Fruit fly (Drosophila melanogaster) whole organism, embryonic: ENCODE measurements around the gene Arfip.
A peak's percentile ranks its signal among the peaks of the same experiment; 100 is the strongest.

Experiments used
- Adf1 ChIP-seq: fragments of 200-800 bp; sonication (Bioruptor generic); IDR thresholded peaks from 2 replicates; pipeline ENCODE4 v1.3.6; 2022; ENCODE audit warnings: missing biosample characterization, missing genetic modification characterization
- Atf-2 ChIP-seq: fragments of 200-800 bp; sonication (Bioruptor generic); optimal IDR thresholded peaks from 2 replicates; lab custom pipeline; 2016; ENCODE audit warnings: missing biosample characterization, missing genetic modification characterization
- CG10366 ChIP-seq: fragments of 200-800 bp; sonication (Bioruptor generic); IDR thresholded peaks from 2 replicates; pipeline ENCODE4 v1.3.6; 2022; ENCODE audit warnings: missing biosample characterization, missing genetic modification characterization
- CG11504 ChIP-seq: fragments of 200-800 bp; sonication (Bioruptor generic); optimal IDR thresholded peaks from 3 replicates; lab custom pipeline; 2019; ENCODE audit warnings: missing biosample characterization, mild to moderate bottlenecking, missing genetic modification characterization, moderate library complexity
- CG12299 ChIP-seq: fragments of 200-800 bp; sonication (Bioruptor generic); optimal IDR thresholded peaks from 2 replicates; lab custom pipeline; 2018; ENCODE audit warnings: missing biosample characterization, mild to moderate bottlenecking, missing genetic modification characterization
- CG12769 ChIP-seq: fragments of 200-800 bp; sonication (Bioruptor generic); optimal IDR thresholded peaks from 2 replicates; lab custom pipeline; 2019; ENCODE audit warnings: missing biosample characterization, mild to moderate bottlenecking, missing genetic modification characterization, moderate library complexity
- CG13287 ChIP-seq: fragments of 200-800 bp; sonication (Bioruptor generic); IDR thresholded peaks from 2 replicates; pipeline ENCODE4 v1.3.6; 2022; ENCODE audit warnings: missing biosample characterization, missing genetic modification characterization; ENCODE audit not compliant: partially characterized antibody
- CG13624 ChIP-seq: fragments of 200-800 bp; sonication (Bioruptor generic); optimal IDR thresholded peaks from 2 replicates; lab custom pipeline; 2016; ENCODE audit warnings: missing biosample characterization, missing genetic modification characterization
- CG16779 ChIP-seq: fragments of 200-800 bp; sonication (Bioruptor generic); IDR thresholded peaks from 2 replicates; pipeline ENCODE4 v1.3.6; 2022; ENCODE audit warnings: missing biosample characterization, missing genetic modification characterization
- CG18262 ChIP-seq: fragments of 200-800 bp; optimal IDR thresholded peaks from 3 replicates; lab custom pipeline; 2019; ENCODE audit warnings: missing biosample characterization, mild to moderate bottlenecking, missing genetic modification characterization, moderate library complexity
- CG2129 ChIP-seq: fragments of 200-800 bp; sonication (Bioruptor generic); IDR thresholded peaks from 2 replicates; pipeline ENCODE4 v1.3.6; 2022; ENCODE audit warnings: missing biosample characterization, missing genetic modification characterization; ENCODE audit not compliant: partially characterized antibody
- CG2199 ChIP-seq: fragments of 200-800 bp; sonication (Bioruptor generic); IDR thresholded peaks from 3 replicates; pipeline ENCODE4 v1.3.6; 2022; ENCODE audit warnings: missing biosample characterization, missing genetic modification characterization
- CG2875 ChIP-seq: fragments of 200-800 bp; sonication (Bioruptor generic); optimal IDR thresholded peaks from 2 replicates; lab custom pipeline; 2017; ENCODE audit warnings: missing biosample characterization, mild to moderate bottlenecking, missing genetic modification characterization, missing genetic modification reagents
- CG30020 ChIP-seq: fragments of 200-800 bp; optimal IDR thresholded peaks from 2 replicates; lab custom pipeline; 2019; ENCODE audit warnings: missing biosample characterization, mild to moderate bottlenecking, missing genetic modification characterization, moderate library complexity
- CG31388 ChIP-seq: fragments of 200-800 bp; sonication (Bioruptor generic); optimal IDR thresholded peaks from 2 replicates; lab custom pipeline; 2016; ENCODE audit warnings: missing biosample characterization, missing genetic modification characterization
- CG3847 ChIP-seq: fragments of 200-800 bp; sonication (Bioruptor generic); IDR thresholded peaks from 2 replicates; pipeline ENCODE4 v1.3.6; 2022; ENCODE audit warnings: missing biosample characterization, missing genetic modification characterization
- CG42726 ChIP-seq: fragments of 200-800 bp; sonication (Bioruptor generic); IDR thresholded peaks from 2 replicates; pipeline ENCODE4 v1.3.6; 2022; ENCODE audit warnings: missing biosample characterization, missing genetic modification characterization; ENCODE audit not compliant: partially characterized antibody
- CG4360 ChIP-seq: fragments of 200-800 bp; sonication (Bioruptor generic); IDR thresholded peaks from 2 replicates; pipeline ENCODE4 v1.3.6; 2022; ENCODE audit warnings: missing biosample characterization, missing genetic modification characterization
- CG4617 ChIP-seq: fragments of 200-800 bp; sonication (Bioruptor generic); optimal IDR thresholded peaks from 3 replicates; lab custom pipeline; 2016; ENCODE audit warnings: missing biosample characterization, missing genetic modification characterization, borderline replicate concordance
- CG4707 ChIP-seq: fragments of 200-800 bp; sonication (Bioruptor generic); optimal IDR thresholded peaks from 2 replicates; lab custom pipeline; 2018; ENCODE audit warnings: missing biosample characterization, mild to moderate bottlenecking, missing genetic modification characterization, moderate library complexity
- CG6765 ChIP-seq: fragments of 200-800 bp; sonication (Bioruptor generic); optimal IDR thresholded peaks from 3 replicates; lab custom pipeline; 2017; ENCODE audit warnings: missing biosample characterization, mild to moderate bottlenecking, missing genetic modification characterization
- CG6854 ChIP-seq: fragments of 200-800 bp; sonication (Bioruptor generic); optimal IDR thresholded peaks from 3 replicates; lab custom pipeline; 2017; ENCODE audit warnings: missing biosample characterization, mild to moderate bottlenecking, missing genetic modification characterization
- CG8290 ChIP-seq, 3 experiments: fragments of 200-800 bp; sonication (Bioruptor generic); optimal IDR thresholded peaks; 2 replicates each; lab custom pipeline; 2016 to 2019; ENCODE audit warnings: missing biosample characterization in 3 of 3, missing genetic modification characterization in 3 of 3, mild to moderate bottlenecking in 2 of 3, moderate library complexity in 1 of 3
- CG9215 ChIP-seq: fragments of 200-800 bp; sonication (Bioruptor generic); IDR thresholded peaks from 2 replicates; pipeline ENCODE4 v1.3.6; 2022; ENCODE audit warnings: missing biosample characterization, missing genetic modification characterization
- CG9437 ChIP-seq: fragments of 200-800 bp; sonication (Bioruptor generic); optimal IDR thresholded peaks from 2 replicates; lab custom pipeline; 2018; ENCODE audit warnings: missing biosample characterization, mild to moderate bottlenecking, missing genetic modification characterization
- CG9727 ChIP-seq: fragments of 200-800 bp; sonication (Bioruptor generic); optimal IDR thresholded peaks from 3 replicates; lab custom pipeline; 2017; ENCODE audit warnings: missing biosample characterization, mild to moderate bottlenecking, missing genetic modification characterization
- Camta ChIP-seq: fragments of 200-800 bp; sonication (Bioruptor generic); optimal IDR thresholded peaks from 2 replicates; lab custom pipeline; 2016; ENCODE audit warnings: missing biosample characterization, missing genetic modification characterization
- CrebB ChIP-seq: fragments of 200-800 bp; sonication (Bioruptor generic); optimal IDR thresholded peaks from 3 replicates; lab custom pipeline; 2018; ENCODE audit warnings: missing biosample characterization, mild to moderate bottlenecking, missing genetic modification characterization
- H2.0 ChIP-seq: fragments of 200-800 bp; sonication (Bioruptor generic); IDR thresholded peaks from 2 replicates; pipeline ENCODE4 v1.3.6; 2022; ENCODE audit warnings: missing biosample characterization, missing genetic modification characterization
- Max ChIP-seq: fragments of 200-800 bp; sonication (Bioruptor generic); optimal IDR thresholded peaks from 2 replicates; lab custom pipeline; 2016; ENCODE audit warnings: missing biosample characterization, mild to moderate bottlenecking, missing genetic modification characterization
- amos ChIP-seq: fragments of 200-800 bp; sonication (Bioruptor generic); IDR thresholded peaks from 2 replicates; pipeline ENCODE4 v1.3.6; 2022; ENCODE audit warnings: missing biosample characterization, missing genetic modification characterization; ENCODE audit not compliant: partially characterized antibody
- bsh ChIP-seq, 2 experiments: fragments of 200-800 bp; sonication (Bioruptor generic); optimal IDR thresholded peaks; 2 replicates each; lab custom pipeline; 2017 to 2018; ENCODE audit warnings: mild to moderate bottlenecking in 2 of 2, missing biosample characterization in 2 of 2, missing genetic modification characterization in 2 of 2, moderate library complexity in 1 of 2
- caup ChIP-seq: fragments of 200-800 bp; sonication (Bioruptor generic); optimal IDR thresholded peaks from 3 replicates; lab custom pipeline; 2017; ENCODE audit warnings: missing biosample characterization, mild to moderate bottlenecking, missing genetic modification characterization, moderate library complexity; ENCODE audit not compliant: severe bottlenecking
- chinmo ChIP-seq: fragments of 200-800 bp; sonication (Bioruptor generic); IDR thresholded peaks from 4 replicates; pipeline ENCODE4 v1.3.6; 2022; ENCODE audit warnings: missing biosample characterization, missing genetic modification characterization; ENCODE audit not compliant: partially characterized antibody
- fd64A ChIP-seq: fragments of 200-800 bp; sonication (Bioruptor generic); optimal IDR thresholded peaks from 3 replicates; lab custom pipeline; 2018; ENCODE audit warnings: missing biosample characterization, mild to moderate bottlenecking, missing genetic modification characterization
- gt ChIP-seq: fragments of 200-800 bp; sonication (Bioruptor generic); IDR thresholded peaks from 2 replicates; pipeline ENCODE4 v1.3.6; 2022; ENCODE audit warnings: missing biosample characterization, missing genetic modification characterization
- ham ChIP-seq: fragments of 200-800 bp; sonication (Bioruptor generic); IDR thresholded peaks from 2 replicates; pipeline ENCODE4 v1.3.6; 2022; ENCODE audit warnings: missing biosample characterization, missing genetic modification characterization
- inv ChIP-seq: fragments of 200-800 bp; sonication (Bioruptor generic); IDR thresholded peaks from 2 replicates; pipeline ENCODE4 v1.3.6; 2022; ENCODE audit warnings: missing biosample characterization, missing genetic modification characterization; ENCODE audit not compliant: partially characterized antibody
- nerfin-1 ChIP-seq: fragments of 200-800 bp; sonication (Bioruptor generic); optimal IDR thresholded peaks from 3 replicates; lab custom pipeline; 2019; ENCODE audit warnings: missing biosample characterization, mild to moderate bottlenecking, missing genetic modification characterization, moderate library complexity
- pfk ChIP-seq: fragments of 200-800 bp; sonication (Bioruptor generic); optimal IDR thresholded peaks from 2 replicates; lab custom pipeline; 2018; ENCODE audit warnings: missing biosample characterization, mild to moderate bottlenecking, missing genetic modification characterization, moderate library complexity
- pho ChIP-seq: fragments of 200-800 bp; sonication (Bioruptor generic); optimal IDR thresholded peaks from 2 replicates; lab custom pipeline; 2016; ENCODE audit warnings: missing biosample characterization, missing genetic modification characterization
- pros ChIP-seq: fragments of 200-800 bp; sonication (Bioruptor generic); optimal IDR thresholded peaks from 3 replicates; lab custom pipeline; 2019; ENCODE audit warnings: missing biosample characterization, mild to moderate bottlenecking, missing genetic modification characterization, moderate library complexity
- pzg ChIP-seq: fragments of 200-800 bp; sonication (Bioruptor generic); optimal IDR thresholded peaks from 3 replicates; lab custom pipeline; 2018; ENCODE audit warnings: missing biosample characterization, mild to moderate bottlenecking, missing genetic modification characterization, moderate library complexity
- sqz ChIP-seq: fragments of 200-800 bp; sonication (Bioruptor generic); optimal IDR thresholded peaks from 3 replicates; lab custom pipeline; 2018; ENCODE audit warnings: missing biosample characterization, mild to moderate bottlenecking, missing genetic modification characterization
- tin ChIP-seq: fragments of 200-800 bp; sonication (Bioruptor generic); optimal IDR thresholded peaks from 3 replicates; lab custom pipeline; 2016; ENCODE audit warnings: missing biosample characterization, missing genetic modification characterization
- usp ChIP-seq: fragments of >200 bp; optimal IDR thresholded peaks from 2 replicates; lab custom pipeline; 2017; ENCODE audit warnings: missing biosample characterization, missing genetic modification characterization
- vfl ChIP-seq: fragments of 200-800 bp; sonication (Bioruptor generic); optimal IDR thresholded peaks from 2 replicates; lab custom pipeline; 2016; ENCODE audit warnings: missing biosample characterization, missing genetic modification characterization
- wek ChIP-seq: fragments of 200-800 bp; sonication (Bioruptor generic); optimal IDR thresholded peaks from 3 replicates; lab custom pipeline; 2018; ENCODE audit warnings: missing biosample characterization, mild to moderate bottlenecking, missing genetic modification characterization, moderate library complexity

The Arfip gene

DNA sequence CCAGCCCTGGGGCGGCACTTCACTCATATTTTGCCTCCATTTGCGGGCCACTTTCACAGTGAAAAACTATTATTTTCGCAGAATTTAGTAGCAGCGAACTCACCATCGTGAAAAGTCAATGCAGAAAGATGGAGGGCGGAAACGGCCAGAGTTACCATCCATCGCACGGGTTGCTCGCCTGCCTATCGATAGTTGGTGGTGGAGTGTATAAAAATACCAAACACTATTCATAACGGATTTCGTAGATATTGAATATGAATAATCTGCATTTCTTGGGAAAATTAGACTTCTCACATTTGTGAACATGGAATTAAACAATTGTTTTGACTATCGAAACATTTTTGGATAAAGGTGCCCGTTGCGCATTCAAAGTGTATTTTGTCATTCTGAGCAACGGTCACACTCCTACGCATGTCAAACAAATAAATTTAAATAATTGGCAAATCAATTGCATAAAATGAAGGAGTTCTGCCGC, 18.6 kb downstream of the Arfip start, which contains the start of the genes RpS25 and CG4820 (continued):
- TF ChIP-seq pho (GFP tag; lab: Kevin White, UChicago), result peak; percentile 94
- peak; percentile 84 for TF ChIP-seq H2.0
- peak; percentile 98 for TF ChIP-seq pzg
- TF ChIP-seq inv (GFP tag; lab: Robert Waterston, UW), result peak; percentile 78
- TF ChIP-seq bsh (GFP tag; optimal IDR thresholded peaks at IDR 0.05; lab: Kevin White, UChicago), result peak; percentile 36 to 81
- TF ChIP-seq caup (GFP tag; lab: Kevin White, UChicago), result peak; percentile 97
- peak; percentile 89 for TF ChIP-seq CG4707
- TF ChIP-seq CG2129 (GFP tag; lab: Robert Waterston, UW), result peak; percentile 77
- peak; percentile 94 for TF ChIP-seq Camta (GFP tag; lab: Kevin White, UChicago)
- TF ChIP-seq CG2875 (GFP tag; lab: Kevin White, UChicago), result peak; percentile 92
- peak; percentile 69 for TF ChIP-seq CG42726 (GFP tag; lab: Robert Waterston, UW)
- peak; percentile 93 for TF ChIP-seq CG12769 (tag; lab: Kevin White, UChicago)
- peak; percentile 55; the same call in 1 of the 2 replicates for TF ChIP-seq ham (GFP tag; lab: Robert Waterston, UW)
- TF ChIP-seq nerfin-1 (tag; lab: Kevin White, UChicago), result peak; percentile 91
- peak; percentile 91 for TF ChIP-seq CG13287 (GFP tag; lab: Robert Waterston, UW)
- peak; percentile 97 for TF ChIP-seq CrebB (tag; lab: Kevin White, UChicago)
- peak; percentile 97 for TF ChIP-seq CG6765 (GFP tag; lab: Kevin White, UChicago)
- 0 out of 3 replicates have a peak, but pooled peaks have one; percentile 10 for TF ChIP-seq CG2199
- TF ChIP-seq CG30020 (tag; lab: Kevin White, UChicago), result peak; percentile 84
- TF ChIP-seq pros (GFP tag; lab: Kevin White, UChicago), result peak; percentile 2
- no peak for TF ChIP-seq chinmo (GFP tag; lab: Robert Waterston, UW)
- peak; percentile 97 for TF ChIP-seq CG4617
- TF ChIP-seq CG11504, result peak; percentile 84
- peak; percentile 92 for TF ChIP-seq wek (GFP tag; lab: Kevin White, UChicago)
- TF ChIP-seq fd64A (GFP tag; lab: Kevin White, UChicago), result peak; percentile 94
- peak; percentile 90 for TF ChIP-seq CG6854 (GFP tag; lab: Kevin White, UChicago)
- TF ChIP-seq pfk, result peak; percentile 84
- peak; percentile 76 for TF ChIP-seq CG10366 (GFP tag; lab: Robert Waterston, UW)
- peak; percentile 94 for TF ChIP-seq Max (GFP tag; lab: Kevin White, UChicago)
- TF ChIP-seq CG31388 (GFP tag; lab: Kevin White, UChicago), result peak; percentile 62
- TF ChIP-seq CG9727 (GFP tag; lab: Kevin White, UChicago), result peak; percentile 95
- TF ChIP-seq vfl, result peak; percentile 80
- peak; percentile 69; the same call in 1 of the 2 replicates for TF ChIP-seq gt (GFP tag; lab: Robert Waterston, UW)
- peak; percentile 79 for TF ChIP-seq CG16779
- peak; percentile 62 for TF ChIP-seq Adf1 (GFP tag; lab: Robert Waterston, UW)
- peak; percentile 90 for TF ChIP-seq CG12299 (tag; lab: Kevin White, UChicago)
- no peak for TF ChIP-seq usp (GFP tag; lab: Kevin White, UChicago)
- TF ChIP-seq CG8290 (GFP tag; optimal IDR thresholded peaks at IDR 0.05; lab: Kevin White, UChicago), result peak; percentile 89
- TF ChIP-seq CG8290 (tag; optimal IDR thresholded peaks at IDR 0.05; lab: Kevin White, UChicago), result peak; percentile 89 to 97
- TF ChIP-seq CG9437, result peak; percentile 82
- TF ChIP-seq tin, result peak; percentile 84
- TF ChIP-seq sqz (GFP tag; lab: Kevin White, UChicago), result peak; percentile 91
- TF ChIP-seq amos (GFP tag; lab: Robert Waterston, UW), result peak; percentile 89
- peak; percentile 81 for TF ChIP-seq CG18262 (tag; lab: Kevin White, UChicago)
- TF ChIP-seq CG9215 (GFP tag; lab: Robert Waterston, UW), result peak; percentile 65
- TF ChIP-seq CG4360 (GFP tag; lab: Robert Waterston, UW), result 0 out of 2 replicates have a peak, but pooled peaks have one; percentile 37
- TF ChIP-seq CG13624, result peak; percentile 96
- TF ChIP-seq Atf-2 (GFP tag; lab: Kevin White, UChicago), result peak; percentile 89
- peak; percentile 95 for TF ChIP-seq CG3847
